Worm (Caenorhabditis elegans): ENCODE results near the gene H04M03.3.

The H04M03.3 gene

ce11 chrIV:5891265-5891664 lies at the start of gene H04M03.3:
H04M03.3 (plus strand) TSS chrIV:5891565.
- TF ChIP-seq unc-62 (GFP tag; optimal IDR thresholded peaks at IDR 0.05), result no peak

DNA sequence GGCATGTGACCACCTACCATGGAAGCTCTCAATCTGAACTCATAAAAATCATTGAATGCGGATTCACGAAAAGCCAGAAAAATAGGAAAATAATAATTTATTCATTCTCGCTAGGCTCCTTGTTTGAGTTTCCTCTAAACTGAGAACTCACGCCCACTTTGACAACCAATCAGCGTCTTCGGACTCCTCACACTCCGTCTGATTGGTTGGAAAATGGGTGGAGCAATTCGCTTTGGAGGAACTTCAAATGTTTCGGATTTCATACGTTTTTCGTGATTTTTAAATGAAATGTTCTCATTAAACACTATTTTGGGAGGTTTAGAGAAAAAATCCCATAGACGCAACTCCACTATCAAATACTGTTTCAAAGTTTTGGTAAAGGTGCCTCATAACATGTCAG lies 48.5 kb upstream of the H04M03.3 start:
- TF ChIP-seq unc-62 (GFP tag; optimal IDR thresholded peaks at IDR 0.05), result no peak

DNA sequence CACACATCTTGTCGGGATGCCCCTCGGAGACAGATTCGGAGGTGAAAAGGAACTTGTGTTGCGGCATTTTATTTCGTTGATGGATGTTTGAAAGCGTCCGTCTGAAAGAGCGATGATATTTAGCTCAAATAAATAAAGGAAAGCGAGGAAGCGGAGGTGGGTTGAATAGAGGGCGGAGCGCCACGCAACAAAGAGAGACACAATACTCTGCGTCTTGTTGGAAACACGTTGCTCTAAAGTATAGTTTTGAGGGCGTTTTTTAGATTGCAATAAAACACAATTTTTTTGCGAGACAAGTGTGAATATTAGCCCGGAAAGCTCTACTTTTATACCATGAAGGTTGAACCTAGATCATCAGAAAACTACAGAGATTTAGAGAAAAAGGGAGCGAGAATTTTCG lies 45.1 kb upstream of the H04M03.3 start, which contains the start of gene sams-4:
sams-4 (minus strand) TSS at position 101 of the 400 bp plus-strand sequence.
- TF ChIP-seq unc-62 (GFP tag; optimal IDR thresholded peaks at IDR 0.05), result no peak

- no peak for TF ChIP-seq unc-62 (GFP tag; optimal IDR thresholded peaks at IDR 0.05)
Observed at ce11 chrIV:5847986-5848707, 43.2 kb upstream of the H04M03.3 start, which contains the start of gene sams-3. sams-3 (plus strand) TSS chrIV:5848657.

- no peak for TF ChIP-seq unc-62 (GFP tag; optimal IDR thresholded peaks at IDR 0.05)
Observed at ce11 chrIV:5850765-5851377, 40.5 kb upstream of the H04M03.3 start.

ce11 chrIV:5855608-5856007 lies 35.8 kb upstream of the H04M03.3 start:
- no peak for TF ChIP-seq unc-62 (GFP tag; optimal IDR thresholded peaks at IDR 0.05)

- no peak for TF ChIP-seq unc-62 (GFP tag; optimal IDR thresholded peaks at IDR 0.05)
Observed at ce11 chrIV:5856975-5857374, 34.4 kb upstream of the H04M03.3 start.

ce11 chrIV:5858212-5858611 lies 33.2 kb upstream of the H04M03.3 start:
- no peak for TF ChIP-seq unc-62 (GFP tag; optimal IDR thresholded peaks at IDR 0.05)

- TF ChIP-seq unc-62 (GFP tag; optimal IDR thresholded peaks at IDR 0.05), result no peak
Observed at ce11 chrIV:5859876-5860275, 31.5 kb upstream of the H04M03.3 start, which contains the start of gene C06E7.4. C06E7.4 (minus strand) TSS chrIV:5859976.

DNA sequence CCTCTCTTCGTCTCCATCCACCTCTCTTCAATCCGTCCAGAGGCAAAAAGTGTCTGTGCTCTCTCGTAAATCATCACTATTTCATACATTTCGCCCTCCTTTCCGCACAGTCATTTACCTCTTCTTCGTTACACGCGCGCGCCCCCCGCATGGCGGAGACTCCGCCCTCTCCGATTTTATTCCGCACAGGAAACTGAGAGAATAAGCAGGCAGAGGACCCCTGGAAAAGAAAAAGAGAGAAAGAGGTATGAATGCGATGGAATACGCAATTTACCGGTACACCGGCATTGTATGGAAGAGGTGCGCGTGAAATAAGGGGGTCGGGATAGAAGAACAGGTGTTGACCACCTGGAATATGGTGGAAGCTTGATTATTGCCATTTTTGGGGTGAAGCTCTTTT lies 30.6 kb upstream of the H04M03.3 start:
- TF ChIP-seq unc-62 (GFP tag; optimal IDR thresholded peaks at IDR 0.05), result no peak

ce11 chrIV:5865818-5866217 lies 25.5 kb upstream of the H04M03.3 start, which contains the start of gene spe-27:
spe-27 (minus strand) TSS chrIV:5865918.
- no peak for TF ChIP-seq unc-62 (GFP tag; optimal IDR thresholded peaks at IDR 0.05)

- TF ChIP-seq unc-62 (GFP tag; optimal IDR thresholded peaks at IDR 0.05), result no peak
Observed at ce11 chrIV:5867189-5867588, 24.2 kb upstream of the H04M03.3 start, which contains the start of gene C06E7.88. C06E7.88 (minus strand) TSS chrIV:5867289.

DNA sequence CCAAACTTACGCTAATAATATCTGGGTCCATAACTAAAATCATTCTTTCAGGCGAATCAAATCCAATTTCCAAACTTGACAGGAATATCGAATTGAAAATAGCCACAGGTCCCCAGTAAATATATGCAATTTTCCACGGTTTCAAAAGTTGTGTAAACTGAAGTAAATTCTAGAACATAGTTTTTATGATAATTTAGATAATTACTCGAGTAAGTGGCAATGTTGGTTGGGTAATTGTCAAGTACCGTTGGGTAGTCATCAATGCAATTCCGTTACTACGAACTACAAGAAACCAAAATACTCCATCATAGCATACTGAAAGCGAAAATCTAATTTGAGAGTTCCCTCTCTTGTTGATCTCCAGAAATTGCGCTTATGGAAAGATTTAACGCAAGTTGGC lies 22.0 kb upstream of the H04M03.3 start:
- no peak for TF ChIP-seq unc-62 (GFP tag; optimal IDR thresholded peaks at IDR 0.05)

DNA sequence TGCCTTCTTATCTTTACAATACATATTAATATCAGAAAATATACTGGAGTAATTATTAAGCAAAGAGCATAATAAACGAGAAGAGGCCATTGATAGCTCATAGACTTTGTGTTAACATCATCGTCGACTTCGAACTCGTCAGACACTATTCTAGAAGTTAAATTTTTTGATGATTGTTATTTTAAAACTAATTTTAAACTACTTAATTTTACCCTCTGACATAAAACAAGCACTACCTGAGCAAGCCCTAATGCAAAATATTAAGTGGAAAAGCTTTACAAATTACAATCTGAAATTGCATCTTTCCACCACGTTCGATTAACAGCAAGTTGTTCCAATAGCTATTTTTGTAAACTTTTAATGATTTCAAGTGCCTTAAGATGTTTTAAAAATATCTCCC lies 21.3 kb upstream of the H04M03.3 start, which contains the start of gene srv-17:
srv-17 (minus strand) TSS at position 101 of the 400 bp plus-strand sequence.
- TF ChIP-seq unc-62 (GFP tag; optimal IDR thresholded peaks at IDR 0.05), result no peak

DNA sequence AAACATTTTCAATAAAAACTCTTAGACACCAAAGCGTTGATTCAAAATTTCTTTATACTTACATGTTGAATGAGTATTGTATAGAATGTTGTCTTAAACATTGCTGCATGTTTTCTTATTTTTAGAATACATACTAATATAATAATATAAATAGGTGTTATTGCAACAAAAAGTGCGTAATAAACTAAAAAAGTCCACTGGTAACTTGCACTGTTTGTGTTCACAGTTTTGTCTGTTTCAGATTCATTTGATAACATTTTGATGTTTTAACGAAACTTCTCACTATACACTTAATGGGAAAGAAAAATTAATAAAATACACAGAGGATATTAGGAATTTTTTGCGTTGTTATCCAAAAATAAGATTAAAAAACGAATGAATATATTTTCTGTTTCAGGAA lies 17.5 kb upstream of the H04M03.3 start, which contains the start of gene srv-19:
srv-19 (minus strand) TSS at position 101 of the 400 bp plus-strand sequence.
- no peak for TF ChIP-seq unc-62 (GFP tag; optimal IDR thresholded peaks at IDR 0.05)

- TF ChIP-seq unc-62 (GFP tag; optimal IDR thresholded peaks at IDR 0.05), result no peak
Observed at ce11 chrIV:5877246-5877645, 14.1 kb upstream of the H04M03.3 start, which contains the start of gene srv-21. srv-21 (minus strand) TSS chrIV:5877346.

- TF ChIP-seq unc-62 (GFP tag; optimal IDR thresholded peaks at IDR 0.05), result no peak
Observed at ce11 chrIV:5879853-5880252, 11.5 kb upstream of the H04M03.3 start, which contains the start of gene srv-22. srv-22 (minus strand) TSS chrIV:5879953.
